Fruit fly (Drosophila melanogaster): Measurements from ENCODE around the gene Ids.

Gene Ids

DNA sequence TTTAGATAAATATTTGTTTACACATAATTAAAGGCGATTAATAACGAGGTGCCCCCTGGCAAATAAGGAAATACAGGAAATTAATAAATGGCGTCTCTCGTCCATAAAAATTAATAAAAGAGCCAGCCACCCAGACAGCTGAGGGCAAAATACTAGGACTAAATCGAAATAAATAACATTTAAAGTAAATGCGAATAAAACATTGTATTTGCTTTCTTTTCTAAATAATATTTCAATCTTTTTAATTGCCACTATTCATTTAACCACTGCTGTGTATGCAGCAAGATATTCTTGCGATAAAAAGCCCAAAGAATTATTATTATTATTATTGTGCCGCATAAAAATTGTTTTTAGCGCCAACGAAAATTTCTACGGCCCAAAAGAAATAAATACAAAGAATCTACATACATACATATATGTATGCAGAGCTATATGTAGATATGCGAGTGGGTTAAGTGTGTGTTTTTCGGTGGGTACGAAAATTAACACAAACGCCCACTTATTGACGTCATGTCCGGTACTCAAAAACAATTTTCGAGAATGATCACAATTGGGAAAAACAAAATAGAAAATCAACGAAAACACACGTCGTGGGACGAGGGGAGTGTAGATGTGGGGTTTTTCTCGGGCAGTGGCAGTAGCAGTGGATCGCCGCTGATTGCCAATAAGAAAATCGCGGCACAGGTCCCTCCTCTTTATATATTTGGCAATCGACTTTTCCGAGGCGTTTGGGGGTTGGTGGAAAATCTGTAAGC is 28.4 kb downstream of the Ids start (continued):
- no peak for TF ChIP-seq spab (GFP tag; optimal IDR thresholded peaks at IDR 0.05)
- no peak for TF ChIP-seq CG6854 (GFP tag; optimal IDR thresholded peaks at IDR 0.05)
- TF ChIP-seq Eip78C (GFP tag), result peak; percentile 54
- no peak for TF ChIP-seq net (GFP tag; optimal IDR thresholded peaks at IDR 0.05)
- TF ChIP-seq pdm3 (GFP tag; optimal IDR thresholded peaks at IDR 0.05), result peak; percentile 0
- TF ChIP-seq CG8119 (GFP tag; IDR thresholded peaks at IDR 0.05), result no peak
- peak; percentile 29 for TF ChIP-seq Hr39 (GFP tag; optimal IDR thresholded peaks at IDR 0.05)
- TF ChIP-seq lz (GFP tag; optimal IDR thresholded peaks at IDR 0.05), result peak; percentile 34
- TF ChIP-seq cyc (GFP tag; optimal IDR thresholded peaks at IDR 0.05), result peak; percentile 15
- no peak for TF ChIP-seq Blimp-1 (GFP tag; optimal IDR thresholded peaks at IDR 0.05)

DNA sequence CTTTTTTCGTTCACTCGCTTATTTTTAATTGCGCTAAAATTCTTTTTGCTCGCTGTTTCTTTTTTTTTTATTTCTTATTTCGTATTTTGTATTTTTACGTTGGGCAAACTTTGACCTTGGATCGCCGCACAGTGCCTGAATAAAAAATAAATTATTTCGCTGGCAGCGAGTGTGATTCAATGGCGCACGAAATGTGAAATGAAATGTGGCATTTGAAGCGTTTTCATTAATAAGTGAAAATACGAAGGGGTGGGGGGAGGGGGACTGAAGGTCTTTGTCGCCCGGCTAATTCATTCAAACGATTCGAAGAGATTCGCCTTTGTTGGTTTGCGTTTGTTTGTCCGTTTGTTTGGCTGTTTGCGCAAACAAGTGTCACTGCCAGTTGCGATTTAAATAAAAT is 29.4 kb downstream of the Ids start:
- TF ChIP-seq svp (GFP tag) (peak; percentile 59), Eip78C (GFP tag) (no peak)

DNA sequence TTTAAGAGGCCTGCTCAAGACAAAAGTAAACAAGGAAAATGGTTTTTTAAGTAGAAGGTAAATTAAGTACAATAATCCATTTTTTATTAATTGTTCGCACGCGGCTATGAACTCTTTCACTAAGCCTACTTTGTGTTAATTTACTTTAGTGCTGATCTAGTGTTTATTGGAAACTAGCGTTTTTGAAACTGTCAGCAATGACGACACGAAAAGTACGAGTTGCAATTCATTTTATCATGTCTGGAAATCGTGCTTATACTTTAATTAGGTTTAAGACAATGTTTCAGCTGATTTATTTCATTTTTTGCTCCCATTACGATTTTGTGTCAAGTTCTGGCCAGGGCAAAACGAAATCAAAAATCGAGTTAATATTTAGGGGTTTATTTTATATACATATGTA is 30.2 kb downstream of the Ids start:
- TF ChIP-seq Eip78C (GFP tag) (peak; percentile 48), Eip75B (GFP tag; optimal IDR thresholded peaks at IDR 0.05) (no peak)

DNA sequence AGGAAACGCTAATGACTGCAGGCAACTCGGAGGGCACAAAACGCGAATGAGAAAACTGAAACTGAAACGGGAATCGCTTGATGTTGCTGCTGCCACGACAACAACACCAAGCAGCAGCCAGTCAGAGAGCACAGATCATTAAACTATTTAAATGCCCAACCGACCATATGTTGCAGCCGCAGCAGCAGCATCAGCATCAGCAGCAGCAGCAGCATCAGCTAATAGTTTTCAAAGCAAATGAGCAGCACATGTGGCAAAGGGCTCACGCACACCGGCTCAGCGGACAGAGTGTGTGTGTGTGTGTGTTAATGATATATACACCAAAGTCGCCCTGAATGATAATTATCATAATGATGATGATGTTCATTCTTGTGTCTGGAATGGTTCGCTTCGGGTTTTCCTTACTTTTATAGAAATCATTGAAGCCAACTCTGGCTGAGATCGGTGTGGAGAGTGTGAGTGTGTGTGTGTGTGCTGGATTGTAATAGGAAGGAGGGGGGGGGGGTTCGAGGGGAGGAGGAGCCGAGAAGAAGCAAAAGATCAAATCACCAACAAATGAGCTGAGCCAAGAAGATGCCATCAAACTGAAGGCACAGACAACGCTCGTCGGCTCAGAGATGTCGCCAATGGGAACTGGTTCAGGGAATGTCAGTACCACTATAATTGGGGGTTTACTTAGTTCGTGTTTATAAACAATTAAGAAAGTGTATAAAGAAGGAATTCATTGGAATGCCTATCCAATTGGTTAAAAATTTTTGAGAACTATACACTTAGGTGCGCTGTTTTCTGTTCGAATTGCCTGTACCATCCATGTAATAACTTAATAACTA is 30.9 kb downstream of the Ids start:
- TF ChIP-seq CG32006 (GFP tag; optimal IDR thresholded peaks at IDR 0.05), result no peak
- TF ChIP-seq net (GFP tag; optimal IDR thresholded peaks at IDR 0.05), result peak; percentile 6

DNA sequence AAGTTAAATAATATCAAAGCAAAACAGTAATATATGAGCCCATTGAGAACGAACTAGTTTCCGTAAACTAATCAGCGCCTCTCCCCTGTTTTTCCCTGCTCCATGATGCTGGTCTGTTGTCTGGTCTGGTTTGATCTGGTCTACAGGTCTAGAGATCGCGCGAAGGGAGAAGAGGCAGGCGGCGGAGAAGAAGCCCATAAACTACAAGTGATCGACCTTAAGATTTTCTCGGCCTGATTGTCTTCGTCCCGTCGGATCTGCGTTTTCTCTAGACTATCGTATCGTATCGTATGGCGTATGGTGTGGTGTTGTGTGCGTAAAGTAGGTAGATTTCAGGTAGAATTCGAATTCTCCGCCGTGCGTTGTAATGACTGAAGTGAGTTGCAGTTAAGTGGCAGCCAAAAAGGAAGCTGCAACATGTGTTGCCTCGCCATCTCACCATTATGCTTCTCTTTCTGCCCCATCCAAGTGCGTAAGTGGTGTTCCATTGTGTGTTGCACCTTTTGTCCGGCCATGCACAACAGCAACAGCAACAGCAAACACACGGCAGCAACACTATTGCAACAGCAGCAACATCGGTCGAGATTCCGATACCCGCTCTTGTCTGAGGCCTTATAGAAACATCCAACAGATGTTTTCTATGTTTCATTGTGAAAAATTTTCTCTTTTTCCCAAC is 31.7 kb downstream of the Ids start:
- TF ChIP-seq Eip78C (GFP tag) (peak; percentile 6), CG1621 (tag; optimal IDR thresholded peaks at IDR 0.05) (peak; percentile 25), vri (GFP tag; optimal IDR thresholded peaks at IDR 0.05) (no peak), dsx (GFP tag; optimal IDR thresholded peaks at IDR 0.05; ENCODE audit: poor library complexity, severe bottlenecking) (peak; percentile 48)

DNA sequence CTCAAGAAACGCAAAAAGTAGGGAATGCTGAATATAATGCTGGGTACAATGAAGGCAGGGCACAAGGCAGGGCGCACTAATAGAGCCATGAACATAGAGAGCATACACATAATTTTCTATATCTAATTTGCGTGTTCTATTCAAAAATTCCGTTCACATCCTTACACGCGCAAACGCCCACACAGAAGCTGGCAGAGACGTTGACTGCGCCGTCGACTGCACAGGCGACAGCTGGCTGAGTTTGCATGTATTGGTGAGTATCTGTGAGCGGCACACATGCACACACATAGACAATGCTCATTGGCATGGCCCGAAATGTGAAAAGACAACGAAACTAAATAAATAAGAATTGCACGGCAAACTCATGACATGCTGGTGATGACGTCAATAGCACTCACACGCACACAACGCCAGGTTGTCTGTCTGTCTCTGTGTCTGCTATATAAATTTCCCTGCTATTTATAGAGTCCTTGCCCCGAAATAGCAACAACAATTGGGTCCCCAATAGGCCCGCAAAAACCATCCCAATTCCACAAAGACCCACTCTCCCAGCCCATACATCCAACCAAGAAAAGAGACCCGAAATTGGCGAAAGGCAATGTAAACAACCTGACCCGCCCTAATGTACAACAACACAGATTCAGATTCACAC is 33.0 kb downstream of the Ids start:
- no peak for TF ChIP-seq Eip93F (GFP tag; optimal IDR thresholded peaks at IDR 0.05)
- no peak for TF ChIP-seq CG31627 (GFP tag; optimal IDR thresholded peaks at IDR 0.05)
- peak; percentile 19 for TF ChIP-seq fkh (GFP tag; optimal IDR thresholded peaks at IDR 0.05)

DNA sequence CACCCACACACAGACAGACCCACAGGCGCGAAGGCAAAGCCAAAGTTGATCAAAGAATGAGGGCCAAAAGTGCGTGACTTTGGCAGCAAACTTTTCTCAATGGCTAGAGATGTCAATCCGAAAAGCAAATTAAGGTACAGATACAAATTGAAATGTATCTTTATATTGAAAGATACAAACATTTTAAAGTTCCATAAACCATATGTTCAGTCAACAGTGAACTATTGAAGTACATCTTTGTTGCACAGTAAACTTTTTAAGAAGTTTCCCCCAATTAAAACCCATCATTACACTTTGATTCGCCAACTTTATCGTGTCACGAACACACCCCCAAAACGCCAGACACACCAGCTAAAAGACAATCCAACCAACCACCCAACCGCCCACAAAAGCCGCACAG is 33.6 kb downstream of the Ids start:
- no peak for TF ChIP-seq CG15336 (GFP tag; IDR thresholded peaks at IDR 0.05)
- TF ChIP-seq achi (GFP tag; optimal IDR thresholded peaks at IDR 0.05), result no peak
- peak; percentile 32 for TF ChIP-seq Eip78C (GFP tag)
- no peak for TF ChIP-seq svp (GFP tag)

DNA sequence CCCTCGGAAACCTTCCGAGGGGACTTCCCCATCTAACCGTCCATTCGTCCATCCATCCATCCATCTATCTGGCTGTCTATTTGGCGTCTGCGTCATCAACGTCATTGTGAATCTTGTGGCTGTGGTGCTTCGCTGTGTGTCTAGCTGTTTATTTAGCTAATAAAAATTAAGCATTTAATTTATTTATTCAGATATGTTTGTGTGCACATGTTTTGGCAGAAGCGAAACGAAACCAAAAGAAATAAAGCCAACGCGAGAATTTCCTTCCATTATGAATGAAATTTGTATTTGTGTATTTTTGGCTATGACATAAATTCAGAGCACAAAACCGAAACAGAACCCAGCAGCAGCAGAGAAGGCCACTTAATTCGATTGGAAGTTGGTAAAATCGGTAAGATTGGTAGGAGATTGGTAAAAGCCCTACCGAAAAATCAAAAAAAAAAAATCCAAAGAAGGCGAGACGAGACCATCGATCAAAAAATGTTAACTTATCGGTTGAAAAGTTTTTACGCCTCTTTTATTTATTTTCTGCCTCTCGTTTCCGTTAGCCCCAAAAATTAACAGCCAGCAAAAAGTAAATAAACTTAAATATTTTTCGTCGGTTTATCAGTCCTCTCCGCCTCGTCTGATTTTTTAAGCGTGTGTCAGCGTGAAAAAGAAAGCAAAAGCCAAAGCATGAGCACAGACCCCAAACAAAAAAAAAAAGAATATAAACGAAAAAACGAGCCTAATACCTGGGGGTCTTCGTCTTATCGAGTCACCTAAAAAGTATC is 36.9 kb downstream of the Ids start:
- TF ChIP-seq CG6276 (GFP tag; optimal IDR thresholded peaks at IDR 0.05) (no peak), svp (GFP tag) (peak; percentile 56), fkh (GFP tag; optimal IDR thresholded peaks at IDR 0.05) (peak; percentile 52)
